Worm (Caenorhabditis elegans): ENCODE data around the gene nspc-3.

ce11 chrX:8495005-8495404 lies 41.9 kb upstream of the nspc-3 start, which contains the start of gene T01B10.5:
- TF ChIP-seq F13C5.2 (tag; optimal IDR thresholded peaks at IDR 0.05) (no peak), ama-1 (optimal IDR thresholded peaks at IDR 0.05) (no peak), ceh-13 (GFP tag; optimal IDR thresholded peaks at IDR 0.05) (no peak), ets-7 (tag; optimal IDR thresholded peaks at IDR 0.05) (no peak), flt-1 (GFP tag; IDR thresholded peaks at IDR 0.05) (no peak), scrt-1 (GFP tag; IDR thresholded peaks at IDR 0.05) (no peak), ceh-36 (tag; optimal IDR thresholded peaks at IDR 0.05) (no peak), pes-1 (GFP tag; IDR thresholded peaks at IDR 0.05) (no peak)

All from whole organism, early embryonic.